Fruit fly (Drosophila melanogaster): ENCODE data around the gene AkhR.

The AkhR gene

dm6 chr2L:6673211-6674012 lies 42.6 kb downstream of the AkhR start, which contains the start of gene Spn27A (continued):
- no peak for TF ChIP-seq tap (tag; optimal IDR thresholded peaks at IDR 0.05)
- no peak for TF ChIP-seq cg (GFP tag; optimal IDR thresholded peaks at IDR 0.05)
- peak; percentile 70 for TF ChIP-seq HLH54F (GFP tag; optimal IDR thresholded peaks at IDR 0.05)
- peak; percentile 95 for TF ChIP-seq Med (GFP tag)
- no peak for TF ChIP-seq Tbp (GFP tag; optimal IDR thresholded peaks at IDR 0.05)
- no peak for TF ChIP-seq CG4404 (GFP tag; IDR thresholded peaks at IDR 0.05)
- no peak for TF ChIP-seq wek (GFP tag; optimal IDR thresholded peaks at IDR 0.05)
- TF ChIP-seq CG12391 (tag; optimal IDR thresholded peaks at IDR 0.05) = peak; percentile 72
- no peak for TF ChIP-seq C15 (GFP tag; IDR thresholded peaks at IDR 0.05)
- TF ChIP-seq croc (GFP tag; conservative IDR thresholded peaks at IDR 0.05) = no peak
- no peak for TF ChIP-seq HLHmδ (GFP tag; optimal IDR thresholded peaks at IDR 0.05)
- TF ChIP-seq CG5953 (GFP tag; IDR thresholded peaks at IDR 0.05) = no peak
- TF ChIP-seq CG10654 (GFP tag; optimal IDR thresholded peaks at IDR 0.05) = peak; percentile 43
- TF ChIP-seq CG30020 (tag; optimal IDR thresholded peaks at IDR 0.05) = peak; percentile 38
- TF ChIP-seq pzg (GFP tag; optimal IDR thresholded peaks at IDR 0.05) = peak; percentile 75
- peak; percentile 32; the same call in 1 of the 2 replicates for TF ChIP-seq onecut (GFP tag; IDR thresholded peaks at IDR 0.05)
- TF ChIP-seq CG12071 (GFP tag; optimal IDR thresholded peaks at IDR 0.05) = no peak
- TF ChIP-seq CG9609 (GFP tag; optimal IDR thresholded peaks at IDR 0.05) = peak; percentile 46
- peak; percentile 26; the same call in 1 of the 2 replicates for TF ChIP-seq seq (GFP tag; IDR thresholded peaks at IDR 0.05)
- peak; percentile 46 for TF ChIP-seq CG1602 (GFP tag; optimal IDR thresholded peaks at IDR 0.05)
- TF ChIP-seq Dbx (GFP tag; IDR thresholded peaks at IDR 0.05) = 0 out of 3 replicates have a peak, but pooled peaks have one; percentile 33
- TF ChIP-seq Dip2 (GFP tag; IDR thresholded peaks at IDR 0.05) = no peak
- TF ChIP-seq ac (GFP tag; optimal IDR thresholded peaks at IDR 0.05) = no peak
- TF ChIP-seq CG4282 (GFP tag; optimal IDR thresholded peaks at IDR 0.05) = no peak
- TF ChIP-seq Hr51 (GFP tag; optimal IDR thresholded peaks at IDR 0.05) = peak in 1 of 2 experiments; percentile 30
- peak; percentile 1; the same call in 1 of the 2 replicates for TF ChIP-seq NFAT (GFP tag; IDR thresholded peaks at IDR 0.05)
- peak; percentile 19 for TF ChIP-seq Elba2 (GFP tag; optimal IDR thresholded peaks at IDR 0.05)
- peak; percentile 15 for TF ChIP-seq CG13894 (tag; optimal IDR thresholded peaks at IDR 0.05)
- TF ChIP-seq ERR (GFP tag; optimal IDR thresholded peaks at IDR 0.05) = peak; percentile 19
- TF ChIP-seq CG2889 (GFP tag; IDR thresholded peaks at IDR 0.05) = no peak
- TF ChIP-seq Hsf (GFP tag; optimal IDR thresholded peaks at IDR 0.05) = peak; percentile 68
- peak; percentile 61 for TF ChIP-seq CG13424 (tag; optimal IDR thresholded peaks at IDR 0.05)
- 0 out of 2 replicates have a peak, but pooled peaks have one; percentile 35 for TF ChIP-seq sob (GFP tag; IDR thresholded peaks at IDR 0.05)
- TF ChIP-seq rib (GFP tag; IDR thresholded peaks at IDR 0.05) = 0 out of 2 replicates have a peak, but pooled peaks have one; percentile 17
- peak; percentile 25 for TF ChIP-seq CG6813 (GFP tag; optimal IDR thresholded peaks at IDR 0.05)
- TF ChIP-seq Stat92E (GFP tag; optimal IDR thresholded peaks at IDR 0.05) = peak in 1 of 3 experiments; percentile 24
- TF ChIP-seq sd (tag; optimal IDR thresholded peaks at IDR 0.05) = no peak
- TF ChIP-seq CG10462 (GFP tag; optimal IDR thresholded peaks at IDR 0.05) = peak; percentile 15
- TF ChIP-seq Fer2 (tag; optimal IDR thresholded peaks at IDR 0.05) = peak; percentile 29
- no peak for TF ChIP-seq CG7839 (tag; optimal IDR thresholded peaks at IDR 0.05)
- peak; percentile 66 for TF ChIP-seq Blimp-1 (GFP tag; optimal IDR thresholded peaks at IDR 0.05)
- TF ChIP-seq CrebB (tag; optimal IDR thresholded peaks at IDR 0.05) = peak; percentile 28
- no peak for TF ChIP-seq CG3163 (GFP tag; optimal IDR thresholded peaks at IDR 0.05)
- TF ChIP-seq CG18764 (GFP tag; optimal IDR thresholded peaks at IDR 0.05) = peak; percentile 35
- peak; percentile 70 for TF ChIP-seq crol (GFP tag; IDR thresholded peaks at IDR 0.05)
- TF ChIP-seq CG5245 (GFP tag; optimal IDR thresholded peaks at IDR 0.05) = no peak
- TF ChIP-seq lov (optimal IDR thresholded peaks at IDR 0.05) = no peak
- no peak for TF ChIP-seq lov (GFP tag; IDR thresholded peaks at IDR 0.05)
- no peak for TF ChIP-seq br (optimal IDR thresholded peaks at IDR 0.05)
- TF ChIP-seq CG13775 (GFP tag; optimal IDR thresholded peaks at IDR 0.05) = peak; percentile 56

Measured in whole organism, embryonic.